Worm (Caenorhabditis elegans) whole organism, early embryonic: ENCODE measurements around the gene Y4C6B.4.
"Not testable (repeated sequence)": the region's sequence is repeated elsewhere in the genome, so short reads cannot be mapped to it uniquely, and the experiment has no call there.

ENCODE experiments used
- B0310.2 ChIP-seq: sonication (generic microtip); optimal IDR thresholded peaks from 2 replicates; lab custom pipeline; 2016; ENCODE audit warnings: mild to moderate bottlenecking, missing genetic modification characterization, missing compliant biosample characterization
- F13C5.2 ChIP-seq: sonication (generic microtip); optimal IDR thresholded peaks from 2 replicates; lab custom pipeline; 2017; ENCODE audit warnings: mild to moderate bottlenecking, missing genetic modification characterization, inconsistent platforms, missing compliant biosample characterization
- aly-1 ChIP-seq: sonication (generic microtip); optimal IDR thresholded peaks from 2 replicates; lab custom pipeline; 2016; ENCODE audit warnings: missing genetic modification characterization, missing compliant biosample characterization
- ama-1 ChIP-seq: fragments of 150-350 bp; optimal IDR thresholded peaks from 2 replicates; lab custom pipeline; 2014
- ceh-13 ChIP-seq: fragments of 200-800 bp; sonication (Bioruptor generic); optimal IDR thresholded peaks from 2 replicates; lab custom pipeline; 2018; ENCODE audit warnings: mild to moderate bottlenecking, missing genetic modification characterization, missing compliant biosample characterization
- ceh-36 ChIP-seq: sonication (generic microtip); optimal IDR thresholded peaks from 2 replicates; lab custom pipeline; 2016; ENCODE audit warnings: missing genetic modification characterization, inconsistent platforms, missing compliant biosample characterization
- ets-7 ChIP-seq: sonication (generic microtip); optimal IDR thresholded peaks from 2 replicates; lab custom pipeline; 2016; ENCODE audit warnings: missing genotype, missing genetic modification characterization, missing compliant biosample characterization
- flt-1 ChIP-seq: fragments of 200-800 bp; sonication (Bioruptor generic); IDR thresholded peaks from 2 replicates; pipeline ENCODE4 v1.3.6; 2022; ENCODE audit warnings: missing genetic modification characterization, missing compliant biosample characterization
- hmbx-1 ChIP-seq: sonication (generic microtip); optimal IDR thresholded peaks from 2 replicates; lab custom pipeline; 2016; ENCODE audit warnings: mild to moderate bottlenecking, missing genetic modification characterization, missing compliant biosample characterization
- hmg-4 ChIP-seq: fragments of 200-800 bp; sonication (Bioruptor generic); optimal IDR thresholded peaks from 2 replicates; lab custom pipeline; 2018; ENCODE audit warnings: mild to moderate bottlenecking, missing genetic modification characterization, missing compliant biosample characterization
- hnd-1 ChIP-seq: sonication (generic microtip); optimal IDR thresholded peaks from 2 replicates; lab custom pipeline; 2016; ENCODE audit warnings: missing genetic modification characterization, missing compliant biosample characterization
- pes-1 ChIP-seq: fragments of 200-800 bp; sonication (Bioruptor generic); IDR thresholded peaks from 2 replicates; pipeline ENCODE4 v1.3.6; 2022; ENCODE audit warnings: missing genetic modification reagents, missing genetic modification characterization, missing compliant biosample characterization
- scrt-1 ChIP-seq: fragments of 200-800 bp; sonication (Bioruptor generic); IDR thresholded peaks from 2 replicates; pipeline ENCODE4 v1.3.6; 2022; ENCODE audit warnings: missing genetic modification characterization, missing compliant biosample characterization
- sea-1 ChIP-seq: fragments of 200-800 bp; sonication (Bioruptor generic); conservative IDR thresholded peaks from 2 replicates; pipeline ENCODE4 v1.3.6; 2022; ENCODE audit warnings: missing genetic modification characterization, missing compliant biosample characterization
- tbx-11 ChIP-seq: fragments of 200-800 bp; sonication (Bioruptor generic); IDR thresholded peaks from 2 replicates; pipeline ENCODE4 v1.3.6; 2022; ENCODE audit warnings: missing genetic modification characterization, missing compliant biosample characterization
- tbx-37 ChIP-seq: fragments of 200-800 bp; sonication (Bioruptor generic); conservative IDR thresholded peaks from 2 replicates; pipeline ENCODE4 v1.3.6; 2022; ENCODE audit warnings: missing genetic modification reagents, missing genetic modification characterization, missing compliant biosample characterization
- tra-4 ChIP-seq: sonication (generic microtip); optimal IDR thresholded peaks from 2 replicates; lab custom pipeline; 2017; ENCODE audit warnings: missing genetic modification characterization, missing compliant biosample characterization

Gene Y4C6B.4

DNA sequence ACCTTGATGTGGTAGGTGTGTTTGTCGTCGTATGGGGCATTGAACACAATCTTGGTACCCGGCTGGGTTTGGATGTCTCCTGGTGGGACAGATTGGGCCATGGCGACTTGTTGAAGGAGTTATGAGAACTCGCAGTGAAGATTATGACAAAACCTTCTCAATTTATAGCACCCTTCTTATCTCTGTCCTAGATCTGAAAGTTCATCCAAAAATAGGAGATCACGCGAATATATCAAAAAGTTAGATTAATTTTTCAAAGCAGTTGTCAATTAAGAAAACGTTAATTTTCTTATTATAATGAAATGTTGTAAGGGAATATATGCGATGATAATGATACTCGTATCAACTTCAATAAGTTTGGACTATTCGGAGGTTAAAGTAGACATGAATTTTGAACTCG is 31.0 kb upstream of the Y4C6B.4 start, which contains the start of gene msp-51:
TSS of gene msp-51 (minus strand) at position 101 of the 400 bp plus-strand sequence.
- TF ChIP-seq tbx-37 (GFP tag; lab: Robert Waterston, UW); tbx-11; hmbx-1 (tag; lab: Kevin White, UChicago): not testable (repeated sequence)

ce11 chrIV:5297436-5298012 is 28.7 kb upstream of the Y4C6B.4 start, which contains the start of the genes ZK354.6 and msp-113:
TSS of gene ZK354.6 (minus strand) at chrIV:5297536.
TSS of gene msp-113 (plus strand) at chrIV:5297962.
- no peak for TF ChIP-seq hmg-4 (GFP tag; lab: Kevin White, UChicago)
- TF ChIP-seq ceh-13 (GFP tag; lab: Kevin White, UChicago), result no peak
- TF ChIP-seq B0310.2 (tag; lab: Kevin White, UChicago), result no peak
- TF ChIP-seq aly-1 (tag; lab: Kevin White, UChicago), result no peak
- no peak for TF ChIP-seq ets-7
- TF ChIP-seq ama-1 (lab: Kevin White, UChicago), result no peak
- TF ChIP-seq ceh-36 (tag; lab: Kevin White, UChicago), result no peak
- no peak for TF ChIP-seq flt-1
- no peak for TF ChIP-seq tra-4 (tag; lab: Kevin White, UChicago)
- no peak for TF ChIP-seq sea-1 (GFP tag; lab: Robert Waterston, UW)
- no peak for TF ChIP-seq F13C5.2 (tag; lab: Kevin White, UChicago)
- no peak for TF ChIP-seq pes-1
- no peak for TF ChIP-seq hmbx-1 (tag; lab: Kevin White, UChicago)
- no peak for TF ChIP-seq hnd-1 (tag; lab: Kevin White, UChicago)
- no peak for TF ChIP-seq tbx-37 (GFP tag; lab: Robert Waterston, UW)
- TF ChIP-seq tbx-11, result no peak
- no peak for TF ChIP-seq scrt-1

ce11 chrIV:5303030-5303429 is 23.2 kb upstream of the Y4C6B.4 start, which contains the start of gene ZK354.7:
TSS of gene ZK354.7 (minus strand) at chrIV:5303130.
- TF ChIP-seq hmg-4 (GFP tag; lab: Kevin White, UChicago) (no peak), tbx-37 (GFP tag; lab: Robert Waterston, UW) (no peak), hmbx-1 (tag; lab: Kevin White, UChicago) (no peak), tbx-11 (no peak), ceh-13 (GFP tag; lab: Kevin White, UChicago) (no peak), sea-1 (GFP tag; lab: Robert Waterston, UW) (no peak), aly-1 (tag; lab: Kevin White, UChicago) (no peak)

ce11 chrIV:5306040-5306439 is 20.2 kb upstream of the Y4C6B.4 start, which contains the start of gene ZK354.8:
TSS of gene ZK354.8 (minus strand) at chrIV:5306140.
- TF ChIP-seq aly-1 (tag; lab: Kevin White, UChicago), result no peak
- TF ChIP-seq F13C5.2 (tag; lab: Kevin White, UChicago), result no peak
- no peak for TF ChIP-seq ceh-13 (GFP tag; lab: Kevin White, UChicago)
- no peak for TF ChIP-seq tra-4 (tag; lab: Kevin White, UChicago)
- no peak for TF ChIP-seq B0310.2 (tag; lab: Kevin White, UChicago)
- TF ChIP-seq hnd-1 (tag; lab: Kevin White, UChicago), result no peak
- TF ChIP-seq tbx-37 (GFP tag; lab: Robert Waterston, UW), result no peak
- TF ChIP-seq scrt-1, result no peak

ce11 chrIV:5308046-5308643 is 18.1 kb upstream of the Y4C6B.4 start, which contains the start of the genes ZK354.9 and msp-58:
TSS of gene ZK354.9 (minus strand) at chrIV:5308146.
TSS of gene msp-58 (plus strand) at chrIV:5308593.
- not testable (repeated sequence) for TF ChIP-seq hmbx-1 (tag; lab: Kevin White, UChicago); scrt-1; ama-1 (lab: Kevin White, UChicago)

DNA sequence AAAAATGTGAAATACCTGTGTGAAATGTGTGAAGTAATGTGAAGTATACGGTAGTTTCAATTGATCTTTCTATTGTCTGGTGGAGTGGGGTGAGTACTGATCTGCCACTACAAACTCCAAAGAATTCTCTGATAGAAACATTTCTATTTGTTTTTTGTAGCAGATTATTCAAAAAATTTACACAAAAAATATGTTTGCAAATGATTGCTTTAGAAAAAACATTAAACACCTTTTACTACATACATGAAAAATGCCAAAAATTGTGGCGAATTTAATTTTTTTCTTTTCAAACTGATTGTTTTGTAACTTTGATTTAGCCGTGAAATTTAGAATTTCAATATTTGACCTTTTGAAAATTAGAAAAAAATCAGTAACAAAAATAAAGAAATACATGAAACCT is 16.5 kb upstream of the Y4C6B.4 start, which contains the start of gene ZK354.3:
TSS of gene ZK354.3 (plus strand) at position 301 of the 400 bp plus-strand sequence.
- TF ChIP-seq ama-1 (lab: Kevin White, UChicago) (no peak), ets-7 (no peak), sea-1 (GFP tag; lab: Robert Waterston, UW) (no peak), ceh-13 (GFP tag; lab: Kevin White, UChicago) (no peak), B0310.2 (tag; lab: Kevin White, UChicago) (no peak), aly-1 (tag; lab: Kevin White, UChicago) (no peak), hmbx-1 (tag; lab: Kevin White, UChicago) (no peak), pes-1 (no peak), hmg-4 (GFP tag; lab: Kevin White, UChicago) (no peak), tra-4 (tag; lab: Kevin White, UChicago) (no peak), scrt-1 (no peak), hnd-1 (tag; lab: Kevin White, UChicago) (no peak), tbx-37 (GFP tag; lab: Robert Waterston, UW) (no peak), F13C5.2 (tag; lab: Kevin White, UChicago) (no peak), tbx-11 (no peak), flt-1 (no peak), ceh-36 (tag; lab: Kevin White, UChicago) (no peak)

DNA sequence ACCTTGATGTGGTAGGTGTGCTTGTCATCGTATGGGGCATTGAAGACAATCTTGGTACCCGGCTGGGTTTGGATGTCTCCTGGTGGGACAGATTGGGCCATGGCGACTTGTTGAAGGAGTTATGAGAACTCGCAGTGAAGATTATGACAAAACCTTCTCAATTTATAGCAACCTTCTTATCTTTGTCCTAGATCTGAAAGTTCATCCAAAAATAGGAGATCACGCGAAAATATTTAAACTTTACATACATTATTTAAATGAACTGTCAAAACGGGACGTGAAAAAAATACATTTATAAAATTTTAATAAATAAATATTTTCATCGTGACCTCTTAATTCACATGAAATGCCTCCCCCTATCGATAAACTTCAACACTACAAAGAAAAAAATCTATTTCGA is 13.2 kb upstream of the Y4C6B.4 start, which contains the start of the genes msp-59 and ZK354.2:
TSS of gene msp-59 (minus strand) at position 101 of the 400 bp plus-strand sequence.
TSS of gene ZK354.2 (plus strand) at position 395 of the 400 bp plus-strand sequence.
- TF ChIP-seq hnd-1 (tag; lab: Kevin White, UChicago); scrt-1; ceh-36 (tag; lab: Kevin White, UChicago): not testable (repeated sequence)
